Worm (Caenorhabditis elegans): ENCODE data around the gene pqn-84.

Gene pqn-84

ce11 chrIII:11746718-11747117 lies 46.7 kb downstream of the pqn-84 start, which contains the start of gene mrt-2:
TSS of gene mrt-2 (plus strand) at chrIII:11746766.
- no peak for TF ChIP-seq lim-7 (GFP tag; IDR thresholded peaks at IDR 0.05)
- TF ChIP-seq jun-1 (tag; optimal IDR thresholded peaks at IDR 0.05), result no peak
- no peak for TF ChIP-seq madf-5 (GFP tag; IDR thresholded peaks at IDR 0.05)
- no peak for TF ChIP-seq egl-27 (tag; optimal IDR thresholded peaks at IDR 0.05)
- no peak; the same call in 1 of the 2 replicates for TF ChIP-seq Y48G9A.11 (GFP tag; IDR thresholded peaks at IDR 0.05)
- peak; percentile 76 for TF ChIP-seq mep-1 (tag; optimal IDR thresholded peaks at IDR 0.05)
- TF ChIP-seq nhr-6 (tag; optimal IDR thresholded peaks at IDR 0.05), result peak; percentile 70
- no peak for TF ChIP-seq ceh-62 (tag; optimal IDR thresholded peaks at IDR 0.05)
- no peak for TF ChIP-seq F10B5.3 (tag; optimal IDR thresholded peaks at IDR 0.05)
- TF ChIP-seq attf-4 (tag; optimal IDR thresholded peaks at IDR 0.05), result no peak
- no peak for TF ChIP-seq nhr-41 (GFP tag; IDR thresholded peaks at IDR 0.05)
- TF ChIP-seq hif-1 (tag; optimal IDR thresholded peaks at IDR 0.05), result peak in 1 of 2 experiments; percentile 93
- TF ChIP-seq ctbp-1 (GFP tag; IDR thresholded peaks at IDR 0.05), result no peak
- TF ChIP-seq dmd-6 (GFP tag; IDR thresholded peaks at IDR 0.05), result peak; percentile 46
- TF ChIP-seq skn-1 (tag; optimal IDR thresholded peaks at IDR 0.05), result no peak
- TF ChIP-seq arid-1 (GFP tag; conservative IDR thresholded peaks at IDR 0.05), result 0 out of 2 replicates have a peak, but pooled peaks have one; percentile 23
- no peak for TF ChIP-seq nhr-48 (tag; optimal IDR thresholded peaks at IDR 0.05)
- TF ChIP-seq nhr-11 (tag; optimal IDR thresholded peaks at IDR 0.05), result no peak
- peak; percentile 99 for TF ChIP-seq mes-2 (tag; optimal IDR thresholded peaks at IDR 0.05; ENCODE audit: poor library complexity, severe bottlenecking)
- 0 out of 2 replicates have a peak, but pooled peaks have one; percentile 39 for TF ChIP-seq dmd-9 (GFP tag; IDR thresholded peaks at IDR 0.05)
- TF ChIP-seq dve-1 (tag; optimal IDR thresholded peaks at IDR 0.05; ENCODE audit: insufficient read depth), result peak; percentile 64
- no peak for TF ChIP-seq T20F7.1 (GFP tag; optimal IDR thresholded peaks at IDR 0.05)
- TF ChIP-seq spr-1 (tag; optimal IDR thresholded peaks at IDR 0.05), result peak; percentile 27
- peak; percentile 47 for TF ChIP-seq duxl-1 (tag; optimal IDR thresholded peaks at IDR 0.05; ENCODE audit: poor library complexity)
- TF ChIP-seq mxl-2 (GFP tag; conservative IDR thresholded peaks at IDR 0.05), result no peak
- TF ChIP-seq ceh-82 (tag; optimal IDR thresholded peaks at IDR 0.05), result no peak
- TF ChIP-seq nhr-77 (tag; optimal IDR thresholded peaks at IDR 0.05), result no peak
- no peak for TF ChIP-seq zfp-2 (tag; optimal IDR thresholded peaks at IDR 0.05)
- no peak for TF ChIP-seq ceh-28 (tag; optimal IDR thresholded peaks at IDR 0.05)
- TF ChIP-seq F49E8.2 (tag; optimal IDR thresholded peaks at IDR 0.05; ENCODE audit: borderline replicate concordance), result no peak
- TF ChIP-seq pha-4 (GFP tag; IDR thresholded peaks at IDR 0.05), result 0 out of 2 replicates have a peak, but pooled peaks have one; percentile 60
- TF ChIP-seq pha-4 (tag; optimal IDR thresholded peaks at IDR 0.05), result peak; percentile 16
- 0 out of 2 replicates have a peak, but pooled peaks have one; percentile 48 for TF ChIP-seq T26A8.4 (GFP tag; IDR thresholded peaks at IDR 0.05)
- no peak for TF ChIP-seq lin-39 (tag; optimal IDR thresholded peaks at IDR 0.05)
- no peak for TF ChIP-seq php-3 (GFP tag; IDR thresholded peaks at IDR 0.05)
- TF ChIP-seq nhr-10 (tag; optimal IDR thresholded peaks at IDR 0.05), result no peak
- TF ChIP-seq daf-12 (tag; optimal IDR thresholded peaks at IDR 0.05), result no peak
- TF ChIP-seq lin-15B (tag; optimal IDR thresholded peaks at IDR 0.05), result no peak
- no peak for TF ChIP-seq hlh-11 (tag; optimal IDR thresholded peaks at IDR 0.05)
- no peak for TF ChIP-seq ces-1 (GFP tag; optimal IDR thresholded peaks at IDR 0.05)
- no peak; the same call in 1 of the 2 replicates for TF ChIP-seq nhr-42 (GFP tag; IDR thresholded peaks at IDR 0.05)
- TF ChIP-seq sdz-12 (GFP tag; optimal IDR thresholded peaks at IDR 0.05), result peak; percentile 4
- 0 out of 2 replicates have a peak, but pooled peaks have one; percentile 18 for TF ChIP-seq lin-1 (GFP tag; IDR thresholded peaks at IDR 0.05)
- TF ChIP-seq zip-11 (GFP tag; IDR thresholded peaks at IDR 0.05), result no peak
- peak in 1 of 2 experiments; percentile 83 for TF ChIP-seq lsy-2 (tag; optimal IDR thresholded peaks at IDR 0.05)
- TF ChIP-seq nhr-111 (GFP tag; optimal IDR thresholded peaks at IDR 0.05), result no peak
- no peak for TF ChIP-seq nhr-76 (tag; optimal IDR thresholded peaks at IDR 0.05)
- peak; percentile 90 for TF ChIP-seq ZK337.2 (GFP tag; IDR thresholded peaks at IDR 0.05)
- TF ChIP-seq mxl-3 (GFP tag; optimal IDR thresholded peaks at IDR 0.05), result no peak
- no peak for TF ChIP-seq zfp-3 (GFP tag; conservative IDR thresholded peaks at IDR 0.05)
- TF ChIP-seq unc-39 (tag; optimal IDR thresholded peaks at IDR 0.05), result no peak
- TF ChIP-seq nhr-237 (tag; optimal IDR thresholded peaks at IDR 0.05), result no peak
